Fruit fly (Drosophila melanogaster) whole organism, pupa: ENCODE measurements around the gene CrebB.

ENCODE experiments used
- CG10348 ChIP-seq: fragments of 200-800 bp; sonication (Bioruptor generic); IDR thresholded peaks from 2 replicates; pipeline ENCODE4 v1.3.6; 2022; ENCODE audit warnings: missing biosample characterization, missing genetic modification characterization
- CG8159 ChIP-seq: fragments of 200-800 bp; sonication (Bioruptor generic); optimal IDR thresholded peaks from 3 replicates; lab custom pipeline; 2018; ENCODE audit warnings: missing biosample characterization, mild to moderate bottlenecking, missing genetic modification characterization, moderate library complexity
- Snoo ChIP-seq: fragments of 200-800 bp; sonication (Bioruptor generic); optimal IDR thresholded peaks from 3 replicates; lab custom pipeline; 2017; ENCODE audit warnings: missing biosample characterization, mild to moderate bottlenecking, missing genetic modification characterization, inconsistent platforms

DNA sequence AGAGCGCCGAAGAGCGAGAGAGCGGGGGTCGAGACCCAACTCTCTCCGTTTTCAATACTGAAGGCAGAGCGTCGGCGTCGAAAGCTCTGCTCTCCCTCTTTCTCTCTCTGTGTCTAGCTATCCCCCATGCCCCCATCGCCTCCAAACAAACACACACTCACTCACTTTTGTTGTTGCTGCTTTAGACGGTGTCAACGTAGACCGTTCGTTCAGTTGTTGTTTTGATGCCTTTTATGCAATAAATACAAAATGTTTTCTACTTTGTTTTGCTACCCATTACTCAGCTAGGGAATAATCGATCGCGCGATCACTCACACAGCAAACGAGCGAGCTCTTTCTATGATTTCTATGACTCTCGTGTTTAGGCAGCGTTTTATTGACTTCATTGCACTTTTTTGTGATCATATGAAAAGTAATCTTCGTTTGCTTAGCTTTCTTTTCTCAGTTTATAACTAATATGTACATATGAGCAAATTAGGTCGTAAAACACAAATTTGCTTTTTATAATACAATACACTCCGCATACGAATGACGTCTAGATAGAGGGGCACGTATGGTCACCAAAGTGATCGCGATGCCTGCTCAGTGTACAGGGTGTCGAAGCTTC, 38.6 kb downstream of the CrebB start:
- TF ChIP-seq Snoo (tag; lab: Kevin White, UChicago) (no peak), CG8159 (tag; lab: Kevin White, UChicago) (peak; percentile 15), CG10348 (no peak)
